Worm (Caenorhabditis elegans) whole organism, L4/young adult: ENCODE measurements around the gene C44B7.7.

Experiments used
- W03F9.2 ChIP-seq: fragments of 150-350 bp; optimal IDR thresholded peaks from 2 replicates; lab custom pipeline; 2014; ENCODE audit warnings: missing biosample characterization, missing genetic modification characterization
- dao-5 ChIP-seq: sonication (generic microtip); optimal IDR thresholded peaks from 2 replicates; lab custom pipeline; 2016; ENCODE audit warnings: missing genotype, missing genetic modification characterization, moderate library complexity, missing compliant biosample characterization
- him-1 ChIP-seq: sonication (generic microtip); optimal IDR thresholded peaks from 2 replicates; lab custom pipeline; 2016; ENCODE audit warnings: missing genotype, missing genetic modification reagents, missing genetic modification characterization, missing compliant biosample characterization

ce11 chrII:6831531-6832201 lies 48.3 kb downstream of the C44B7.7 start:
- TF ChIP-seq him-1, result no peak
- TF ChIP-seq W03F9.2 (tag; lab: Kevin White, UChicago), result no peak
- TF ChIP-seq dao-5 (tag; lab: Kevin White, UChicago), result no peak
